Worm (Caenorhabditis elegans) whole organism, L3 larva: ENCODE results near the gene ubc-17.

Experiments used
- ZK546.5 ChIP-seq: sonication (generic microtip); optimal IDR thresholded peaks from 2 replicates; lab custom pipeline; 2017; ENCODE audit warnings: missing biosample characterization, missing genetic modification characterization
- aly-2 ChIP-seq: fragments of 150-350 bp; optimal IDR thresholded peaks from 2 replicates; lab custom pipeline; 2014; ENCODE audit warnings: missing biosample characterization, missing genetic modification characterization
- ceh-16 ChIP-seq: sonication (generic microtip); optimal IDR thresholded peaks from 2 replicates; lab custom pipeline; 2017; ENCODE audit warnings: missing biosample characterization, missing genetic modification characterization
- ceh-28 ChIP-seq: fragments of 150-350 bp; optimal IDR thresholded peaks from 2 replicates; lab custom pipeline; 2014; ENCODE audit warnings: missing biosample characterization, missing genetic modification reagents, missing genetic modification characterization
- ceh-9 ChIP-seq: sonication (generic microtip); optimal IDR thresholded peaks from 2 replicates; lab custom pipeline; 2018; ENCODE audit warnings: missing biosample characterization, missing genetic modification characterization
- daf-12 ChIP-seq: fragments of 150-350 bp; optimal IDR thresholded peaks from 2 replicates; lab custom pipeline; 2014; ENCODE audit warnings: missing biosample characterization, missing genetic modification reagents, missing genetic modification characterization
- egl-27 ChIP-seq: sonication (generic microtip); optimal IDR thresholded peaks from 4 replicates; lab custom pipeline; 2017; ENCODE audit warnings: missing biosample characterization, missing genetic modification reagents, missing genetic modification characterization
- egl-5 ChIP-seq: fragments of 150-350 bp; optimal IDR thresholded peaks from 2 replicates; lab custom pipeline; 2017; ENCODE audit warnings: missing biosample characterization, missing genetic modification reagents, missing genetic modification characterization, inconsistent platforms
- elt-1 ChIP-seq: fragments of 150-350 bp; optimal IDR thresholded peaks from 2 replicates; lab custom pipeline; 2014; ENCODE audit warnings: missing biosample characterization, missing genetic modification characterization
- elt-2 ChIP-seq: sonication (generic microtip); optimal IDR thresholded peaks from 2 replicates; lab custom pipeline; 2016; ENCODE audit warnings: missing genetic modification reagents, mild to moderate bottlenecking, missing genetic modification characterization, missing compliant biosample characterization
- elt-3 ChIP-seq, 3 experiments: fragments of 150-350 bp in 1 of 3; sonication (generic microtip) in 2 of 3; optimal IDR thresholded peaks; 2 replicates in 2 of 3; 4 replicates in 1 of 3; lab custom pipeline; 2014 to 2017; ENCODE audit warnings: missing biosample characterization in 3 of 3, missing genetic modification characterization in 3 of 3
- eor-1 ChIP-seq, 2 experiments: fragments of 150-350 bp; optimal IDR thresholded peaks; 2 replicates each; lab custom pipeline; 2014 to 2018; ENCODE audit warnings: missing biosample characterization in 2 of 2, missing genetic modification characterization in 2 of 2
- fkh-10 ChIP-seq: sonication (generic microtip); optimal IDR thresholded peaks from 2 replicates; lab custom pipeline; 2017; ENCODE audit warnings: missing biosample characterization, missing genetic modification reagents, missing genetic modification characterization
- fkh-2 ChIP-seq: fragments of 150-350 bp; optimal IDR thresholded peaks from 2 replicates; lab custom pipeline; 2014; ENCODE audit warnings: missing biosample characterization, missing genetic modification reagents, missing genetic modification characterization
- fos-1 ChIP-seq: fragments of 150-350 bp; optimal IDR thresholded peaks from 2 replicates; lab custom pipeline; 2014; ENCODE audit warnings: missing biosample characterization, missing genetic modification characterization
- lin-15B ChIP-seq: fragments of 150-350 bp; optimal IDR thresholded peaks from 2 replicates; lab custom pipeline; 2014; ENCODE audit warnings: missing biosample characterization, missing genetic modification characterization
- lin-39 ChIP-seq: fragments of 150-350 bp; optimal IDR thresholded peaks from 2 replicates; lab custom pipeline; 2018; ENCODE audit warnings: missing biosample characterization, missing genetic modification reagents, missing genetic modification characterization
- mdl-1 ChIP-seq: fragments of 150-350 bp; optimal IDR thresholded peaks from 2 replicates; lab custom pipeline; 2014; ENCODE audit warnings: missing biosample characterization, missing genetic modification characterization
- mml-1 ChIP-seq: fragments of 150-350 bp; sonication (generic microtip); optimal IDR thresholded peaks from 3 replicates; lab custom pipeline; 2014; ENCODE audit warnings: missing biosample characterization, missing genetic modification characterization
- nfya-1 ChIP-seq: sonication (generic microtip); optimal IDR thresholded peaks from 2 replicates; lab custom pipeline; 2017; ENCODE audit warnings: missing genetic modification characterization, mild to moderate bottlenecking, missing compliant biosample characterization, antibody characterized with exemption, moderate library complexity; ENCODE audit not compliant: insufficient read depth
- nhr-11 ChIP-seq: fragments of 150-350 bp; optimal IDR thresholded peaks from 2 replicates; lab custom pipeline; 2014; ENCODE audit warnings: missing biosample characterization, missing genetic modification characterization
- nhr-12 ChIP-seq: fragments of 150-350 bp; optimal IDR thresholded peaks from 2 replicates; lab custom pipeline; 2014; ENCODE audit warnings: missing biosample characterization, missing genetic modification characterization
- nhr-23 ChIP-seq: fragments of 150-350 bp; optimal IDR thresholded peaks from 2 replicates; lab custom pipeline; 2014; ENCODE audit warnings: missing biosample characterization, missing genetic modification reagents, missing genetic modification characterization
- nhr-25 ChIP-seq: sonication (generic microtip); optimal IDR thresholded peaks from 2 replicates; lab custom pipeline; 2017; ENCODE audit warnings: missing biosample characterization, missing genetic modification characterization
- nhr-28 ChIP-seq: fragments of 150-350 bp; optimal IDR thresholded peaks from 2 replicates; lab custom pipeline; 2014; ENCODE audit warnings: missing biosample characterization, missing genetic modification characterization
- nhr-43 ChIP-seq: sonication (generic microtip); optimal IDR thresholded peaks from 2 replicates; lab custom pipeline; 2016; ENCODE audit warnings: mild to moderate bottlenecking, missing genetic modification characterization, missing compliant biosample characterization; ENCODE audit not compliant: poor library complexity, severe bottlenecking
- nhr-67 ChIP-seq: fragments of 150-350 bp; optimal IDR thresholded peaks from 2 replicates; lab custom pipeline; 2014; ENCODE audit warnings: missing biosample characterization, missing genetic modification characterization
- nhr-76 ChIP-seq: fragments of 150-350 bp; sonication (generic microtip); optimal IDR thresholded peaks from 5 replicates; lab custom pipeline; 2014; ENCODE audit warnings: missing biosample characterization, missing genetic modification characterization
- nhr-77 ChIP-seq: fragments of 150-350 bp; optimal IDR thresholded peaks from 2 replicates; lab custom pipeline; 2014; ENCODE audit warnings: missing biosample characterization, missing genetic modification characterization
- pha-4 ChIP-seq: fragments of 150-350 bp; optimal IDR thresholded peaks from 2 replicates; lab custom pipeline; 2014; ENCODE audit warnings: missing biosample characterization, missing genetic modification reagents, missing genetic modification characterization
- pqm-1 ChIP-seq: fragments of 150-350 bp; optimal IDR thresholded peaks from 2 replicates; lab custom pipeline; 2017; ENCODE audit warnings: missing biosample characterization, missing genetic modification characterization, inconsistent platforms
- sea-2 ChIP-seq: fragments of 150-350 bp; sonication (generic microtip); optimal IDR thresholded peaks from 4 replicates; lab custom pipeline; 2014; ENCODE audit warnings: missing biosample characterization, missing genetic modification reagents, missing genetic modification characterization
- skn-1 ChIP-seq: fragments of 150-350 bp; optimal IDR thresholded peaks from 2 replicates; lab custom pipeline; 2014; ENCODE audit warnings: missing biosample characterization, missing genetic modification characterization
- snpc-4 ChIP-seq: fragments of 150-350 bp; optimal IDR thresholded peaks from 2 replicates; lab custom pipeline; 2014; ENCODE audit warnings: missing biosample characterization, missing genetic modification characterization
- unc-39 ChIP-seq: sonication (generic microtip); optimal IDR thresholded peaks from 4 replicates; lab custom pipeline; 2017; ENCODE audit warnings: missing biosample characterization, missing genetic modification characterization
- unc-62 ChIP-seq: fragments of 150-350 bp; sonication (generic microtip); optimal IDR thresholded peaks from 4 replicates; lab custom pipeline; 2014; ENCODE audit warnings: missing biosample characterization, missing genetic modification reagents, missing genetic modification characterization
- zag-1 ChIP-seq: fragments of 150-350 bp; optimal IDR thresholded peaks from 2 replicates; lab custom pipeline; 2014; ENCODE audit warnings: missing biosample characterization, missing genetic modification characterization
- ztf-4 ChIP-seq: fragments of 150-350 bp; optimal IDR thresholded peaks from 2 replicates; lab custom pipeline; 2014; ENCODE audit warnings: missing biosample characterization, missing genetic modification characterization

The ubc-17 gene

DNA sequence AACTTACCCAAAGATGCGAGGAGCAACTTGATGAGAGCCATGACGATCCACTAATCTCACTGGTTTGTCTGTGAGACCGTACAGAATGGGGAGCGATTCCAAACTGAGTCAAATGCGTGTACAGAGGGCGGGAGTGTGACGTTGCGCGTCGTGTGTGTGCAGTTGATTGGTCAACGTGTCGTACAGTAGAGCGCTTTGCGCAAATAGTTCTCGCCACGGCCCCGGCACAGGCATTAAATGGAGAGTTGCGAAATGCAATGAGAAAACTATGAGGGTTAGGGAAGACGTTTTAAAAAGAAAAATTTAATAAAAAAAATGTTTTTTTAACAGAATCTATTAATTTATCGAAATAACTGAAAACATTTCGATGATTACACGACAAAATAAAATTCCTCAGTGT, 18.0 kb downstream of the ubc-17 start, which contains the start of gene pdi-6 (continued):
- peak; percentile 85 for TF ChIP-seq ceh-28 (tag; lab: Kevin White, UChicago)
- peak; percentile 85 for TF ChIP-seq snpc-4 (tag; lab: Kevin White, UChicago)
- peak; percentile 96 for TF ChIP-seq nhr-25 (tag; lab: Kevin White, UChicago)
- peak; percentile 96 for TF ChIP-seq lin-39
- no peak for TF ChIP-seq nhr-11 (tag; lab: Kevin White, UChicago)
- TF ChIP-seq elt-1 (tag; lab: Kevin White, UChicago), result no peak
- peak; percentile 97 for TF ChIP-seq lin-15B (tag; lab: Kevin White, UChicago)
- TF ChIP-seq skn-1 (tag; lab: Kevin White, UChicago), result peak; percentile 52
- TF ChIP-seq ceh-9 (tag; lab: Kevin White, UChicago), result no peak
- no peak for TF ChIP-seq unc-39 (tag; lab: Kevin White, UChicago)
- no peak for TF ChIP-seq nhr-76 (tag; lab: Kevin White, UChicago)
- no peak for TF ChIP-seq aly-2 (tag; lab: Kevin White, UChicago)
- peak; percentile 76 for TF ChIP-seq nhr-77 (tag; lab: Kevin White, UChicago)
- TF ChIP-seq ceh-16 (tag; lab: Kevin White, UChicago), result no peak
- no peak for TF ChIP-seq fkh-2

DNA sequence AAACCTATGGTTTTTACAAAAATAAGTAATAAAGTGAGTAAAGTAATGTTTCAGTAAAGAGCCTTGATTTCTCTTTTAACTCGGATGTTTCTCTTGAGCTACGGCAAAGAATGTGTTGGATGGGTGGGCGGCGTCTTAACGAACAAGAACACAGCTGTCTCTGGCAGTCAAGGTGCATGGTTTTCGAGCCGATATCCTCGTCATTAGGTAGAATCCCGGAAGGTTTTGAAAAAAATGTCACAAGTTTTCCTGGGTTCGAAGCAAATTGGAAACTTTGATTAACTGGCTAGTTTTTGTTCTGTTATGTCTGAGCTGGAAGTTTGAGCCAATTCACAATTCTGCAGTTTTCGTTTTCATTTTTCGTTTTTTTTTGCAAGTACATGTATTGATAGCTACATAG, 24.9 kb downstream of the ubc-17 start, which contains the start of gene B0403.6:
Gene B0403.6, minus strand, starts transcription at position 101 of the 400 bp plus-strand sequence.
- TF ChIP-seq elt-2 (tag; lab: Kevin White, UChicago), result no peak
- TF ChIP-seq aly-2 (tag; lab: Kevin White, UChicago), result no peak
- TF ChIP-seq egl-27 (tag; lab: Kevin White, UChicago), result no peak
- TF ChIP-seq sea-2 (GFP tag; lab: Kevin White, UChicago), result no peak
- TF ChIP-seq nhr-67, result no peak
- no peak for TF ChIP-seq ceh-28 (tag; lab: Kevin White, UChicago)
- TF ChIP-seq fos-1 (tag; lab: Kevin White, UChicago), result no peak
- TF ChIP-seq nhr-12, result no peak
- no peak for TF ChIP-seq egl-5 (tag; lab: Kevin White, UChicago)
- no peak for TF ChIP-seq pqm-1 (tag; lab: Kevin White, UChicago)
- no peak for TF ChIP-seq lin-39
- TF ChIP-seq ztf-4, result no peak
- no peak for TF ChIP-seq ZK546.5 (tag; lab: Kevin White, UChicago)
- TF ChIP-seq nfya-1 (tag; lab: Kevin White, UChicago), result no peak
- TF ChIP-seq unc-62 (GFP tag; lab: Kevin White, UChicago), result no peak
- TF ChIP-seq zag-1, result no peak
- no peak for TF ChIP-seq ceh-16 (tag; lab: Kevin White, UChicago)
- TF ChIP-seq fkh-10 (GFP tag; lab: Kevin White, UChicago), result no peak

DNA sequence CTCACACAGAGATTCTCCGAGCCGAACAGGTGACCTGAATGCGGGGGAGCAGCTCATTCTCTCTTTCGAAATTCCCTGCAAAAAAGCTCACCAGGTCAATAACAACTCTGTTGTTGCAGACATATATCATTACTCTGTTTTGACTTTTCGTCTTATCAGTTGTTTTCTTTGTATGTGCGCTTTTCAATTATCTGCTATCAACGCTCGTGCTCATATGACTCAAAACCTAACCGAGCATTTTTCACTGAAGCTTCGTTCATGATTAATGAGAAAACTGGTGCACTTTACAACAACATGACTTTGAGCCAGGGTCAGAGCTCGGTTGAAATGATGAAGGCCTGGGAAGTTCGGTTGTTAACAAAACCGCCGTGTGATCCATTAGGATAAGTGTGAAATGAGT, 26.1 kb downstream of the ubc-17 start:
- TF ChIP-seq daf-12 (tag; lab: Kevin White, UChicago) (no peak), nhr-23 (tag; lab: Kevin White, UChicago) (no peak), eor-1 (tag; optimal IDR thresholded peaks at IDR 0.05; lab: Kevin White, UChicago) (no peak), snpc-4 (tag; lab: Kevin White, UChicago) (no peak), elt-1 (tag; lab: Kevin White, UChicago) (no peak), mml-1 (tag; lab: Kevin White, UChicago) (no peak), ZK546.5 (tag; lab: Kevin White, UChicago) (no peak), egl-5 (tag; lab: Kevin White, UChicago) (no peak), lin-39 (no peak)

DNA sequence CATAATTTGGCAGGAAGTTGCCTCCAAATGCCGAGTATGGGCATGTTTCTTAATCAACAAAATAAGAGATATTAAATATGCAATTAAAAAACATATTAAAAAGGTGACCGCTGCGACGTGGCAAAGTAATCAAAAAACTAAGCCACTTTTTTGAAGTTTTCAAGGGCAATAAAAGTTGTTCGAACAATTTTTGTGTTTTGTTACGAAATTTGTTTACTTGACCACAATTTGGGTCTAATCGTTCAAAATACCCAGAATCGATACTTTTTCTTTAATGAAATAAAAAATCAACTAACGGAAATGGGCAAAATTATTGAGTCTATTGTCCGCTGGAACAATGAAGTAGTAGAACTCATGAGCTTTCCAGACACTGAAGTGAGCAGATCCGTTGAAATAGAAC, 34.7 kb downstream of the ubc-17 start, which contains the start of gene Y1B5A.1:
Gene Y1B5A.1, plus strand, starts transcription at position 301 of the 400 bp plus-strand sequence.
- no peak for TF ChIP-seq ceh-28 (tag; lab: Kevin White, UChicago)
- no peak for TF ChIP-seq nhr-77 (tag; lab: Kevin White, UChicago)
- no peak for TF ChIP-seq mdl-1
- no peak for TF ChIP-seq sea-2 (GFP tag; lab: Kevin White, UChicago)
- TF ChIP-seq egl-5 (tag; lab: Kevin White, UChicago), result no peak
- TF ChIP-seq pha-4 (tag; lab: Kevin White, UChicago), result no peak
- no peak for TF ChIP-seq nhr-28 (tag; lab: Kevin White, UChicago)
- TF ChIP-seq ZK546.5 (tag; lab: Kevin White, UChicago), result no peak
- TF ChIP-seq elt-2 (tag; lab: Kevin White, UChicago), result no peak
- TF ChIP-seq unc-62 (GFP tag; lab: Kevin White, UChicago), result no peak
- no peak for TF ChIP-seq ceh-16 (tag; lab: Kevin White, UChicago)
- TF ChIP-seq elt-3 (tag; optimal IDR thresholded peaks at IDR 0.05; lab: Kevin White, UChicago), result no peak
- TF ChIP-seq nhr-43, result no peak
- no peak for TF ChIP-seq lin-15B (tag; lab: Kevin White, UChicago)
